Worm (Caenorhabditis elegans) whole organism, L4 larva: ENCODE data around the gene F22E5.17.
"Not testable (repeated sequence)": the region's sequence is repeated elsewhere in the genome, so short reads cannot be mapped to it uniquely, and the experiment has no call there.

Experiments used
- ZK546.5 ChIP-seq, 2 experiments: sonication (generic microtip); optimal IDR thresholded peaks; 2 replicates each; lab custom pipeline; 2017; ENCODE audit warnings: missing biosample characterization in 2 of 2, missing genetic modification characterization in 2 of 2
- lsy-2 ChIP-seq, 2 experiments: fragments of 150-350 bp in 1 of 2; sonication (generic microtip) in 1 of 2; optimal IDR thresholded peaks; 2 replicates each; lab custom pipeline; 2014 to 2017; ENCODE audit warnings: missing biosample characterization in 2 of 2, missing genetic modification characterization in 2 of 2
- pha-4 ChIP-seq, 2 experiments: fragments of 150-350 bp in 1 of 2; fragments of 200-800 bp in 1 of 2; sonication (Bioruptor generic) in 1 of 2; IDR thresholded peaks in 1 of 2; optimal IDR thresholded peaks in 1 of 2; 2 replicates each; pipeline versions ENCODE4 v1.3.6 to Lab custom; 2014 to 2022; ENCODE audit warnings: missing genetic modification characterization in 2 of 2, missing genetic modification reagents in 2 of 2, missing biosample characterization in 1 of 2, missing compliant biosample characterization in 1 of 2
- skn-1 ChIP-seq: fragments of 150-350 bp; optimal IDR thresholded peaks from 2 replicates; lab custom pipeline; 2014; ENCODE audit warnings: missing biosample characterization, missing genetic modification characterization
- unc-62 ChIP-seq, 3 experiments: fragments of 150-350 bp in 1 of 3; sonication (generic microtip); optimal IDR thresholded peaks in 2 of 3; peaks in 1 of 3; 1 replicate in 1 of 3; 2 replicates in 2 of 3; lab custom pipeline; 2014 to 2017; ENCODE audit warnings: missing biosample characterization in 3 of 3, missing genetic modification characterization in 3 of 3, missing genetic modification reagents in 3 of 3, missing genotype in 1 of 3

DNA sequence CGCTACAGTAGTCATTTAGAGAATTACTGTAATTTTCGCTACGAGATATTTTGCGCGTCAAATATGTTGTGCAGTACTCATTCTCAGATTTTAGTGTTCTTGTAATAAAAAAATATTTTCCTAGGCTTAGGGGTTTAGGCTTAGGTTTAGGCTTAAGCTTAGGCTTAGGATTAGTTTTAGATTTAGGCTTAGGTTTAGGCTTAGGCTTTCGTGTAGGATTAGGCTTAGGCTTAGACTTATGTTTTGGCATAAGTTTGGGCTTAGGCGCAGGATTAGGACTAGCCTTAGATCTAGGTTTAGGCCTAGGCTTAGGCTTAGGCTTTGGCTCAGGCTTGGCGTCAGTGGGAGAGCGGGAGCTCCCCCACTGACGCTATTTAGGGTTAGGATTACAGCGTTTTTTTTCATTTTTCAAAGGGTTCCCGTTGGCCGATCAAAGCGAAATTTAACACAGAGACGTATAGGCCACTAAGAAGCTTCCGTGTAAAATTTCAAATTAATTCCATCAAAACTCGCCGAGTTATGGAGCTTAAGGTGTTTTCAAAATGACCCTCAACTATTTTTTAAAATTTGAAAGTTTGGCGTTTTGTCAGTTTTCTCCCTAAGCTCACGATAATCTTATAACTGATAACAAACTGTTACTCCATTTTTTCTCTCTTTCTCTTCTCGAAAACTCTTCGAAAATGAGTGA lies 38.3 kb upstream of the F22E5.17 start, which contains the start of gene F22E5.8:
- TF ChIP-seq skn-1 (tag; lab: Kevin White, UChicago); pha-4 (GFP tag; IDR thresholded peaks at IDR 0.05; lab: Robert Waterston, UW); pha-4 (tag; optimal IDR thresholded peaks at IDR 0.05; lab: Kevin White, UChicago); lsy-2 (tag; optimal IDR thresholded peaks at IDR 0.05; lab: Kevin White, UChicago); unc-62 (GFP tag; optimal IDR thresholded peaks at IDR 0.05 in 1 of 2; lab: Kevin White, UChicago); unc-62 (tag; optimal IDR thresholded peaks at IDR 0.05; lab: Kevin White, UChicago); ZK546.5 (tag; optimal IDR thresholded peaks at IDR 0.05; lab: Kevin White, UChicago): not testable (repeated sequence)
